Worm (Caenorhabditis elegans) whole organism, L1 larva: ENCODE measurements around the gene mth-2.

Experiments
- C16A3.4 ChIP-seq: fragments of 150-350 bp; optimal IDR thresholded peaks from 2 replicates; lab custom pipeline; 2014; ENCODE audit warnings: missing biosample characterization, missing genetic modification characterization
- aha-1 ChIP-seq: fragments of 150-350 bp; optimal IDR thresholded peaks from 2 replicates; lab custom pipeline; 2014; ENCODE audit warnings: missing biosample characterization, missing genetic modification characterization
- aly-2 ChIP-seq: fragments of 150-350 bp; optimal IDR thresholded peaks from 2 replicates; lab custom pipeline; 2014; ENCODE audit warnings: missing biosample characterization, missing genetic modification characterization
- ama-1 ChIP-seq: fragments of 150-350 bp; optimal IDR thresholded peaks from 2 replicates; lab custom pipeline; 2014
- ceh-63 ChIP-seq: fragments of 200-800 bp; sonication (Bioruptor generic); optimal IDR thresholded peaks from 2 replicates; lab custom pipeline; 2018; ENCODE audit warnings: mild to moderate bottlenecking, missing genetic modification characterization, missing compliant biosample characterization
- dsc-1 ChIP-seq: sonication (generic microtip); optimal IDR thresholded peaks from 2 replicates; lab custom pipeline; 2016; ENCODE audit warnings: mild to moderate bottlenecking, missing genetic modification characterization, missing compliant biosample characterization
- efl-1 ChIP-seq, 4 experiments: fragments of 150-350 bp; optimal IDR thresholded peaks in 3 of 4; peaks in 1 of 4; 1 replicate in 1 of 4; 2 replicates in 3 of 4; lab custom pipeline; 2014; ENCODE audit warnings: missing biosample characterization in 2 of 4, missing genetic modification characterization in 2 of 4, missing genetic modification reagents in 2 of 4
- efl-3 ChIP-seq: fragments of 200-800 bp; sonication (Bioruptor generic); optimal IDR thresholded peaks from 2 replicates; lab custom pipeline; 2018; ENCODE audit warnings: mild to moderate bottlenecking, missing genetic modification characterization, missing compliant biosample characterization
- elt-3 ChIP-seq, 6 experiments: fragments of 150-350 bp in 1 of 6; sonication (generic microtip); optimal IDR thresholded peaks; 2 replicates each; lab custom pipeline; 2017 to 2018; ENCODE audit warnings: missing biosample characterization in 6 of 6, missing genetic modification characterization in 6 of 6, inconsistent platforms in 1 of 6
- ets-5 ChIP-seq: fragments of 200-800 bp; sonication (Bioruptor generic); IDR thresholded peaks from 2 replicates; pipeline ENCODE4 v1.3.6; 2022; ENCODE audit warnings: missing genetic modification characterization, missing compliant biosample characterization
- fkh-10 ChIP-seq: sonication (generic microtip); optimal IDR thresholded peaks from 2 replicates; lab custom pipeline; 2017; ENCODE audit warnings: missing biosample characterization, missing genetic modification reagents, missing genetic modification characterization
- hlh-17 ChIP-seq: fragments of 200-800 bp; sonication (Bioruptor generic); optimal IDR thresholded peaks from 2 replicates; lab custom pipeline; 2018; ENCODE audit warnings: missing genetic modification characterization, mild to moderate bottlenecking, missing compliant biosample characterization, moderate library complexity, borderline replicate concordance
- lin-13 ChIP-seq: fragments of 150-350 bp; optimal IDR thresholded peaks from 2 replicates; lab custom pipeline; 2014; ENCODE audit warnings: missing biosample characterization, missing genetic modification reagents, missing genetic modification characterization
- lin-35 ChIP-seq, 2 experiments: fragments of 150-350 bp; optimal IDR thresholded peaks; 2 replicates each; lab custom pipeline; 2014; ENCODE audit warnings: missing biosample characterization in 2 of 2, missing genetic modification characterization in 2 of 2, missing genetic modification reagents in 2 of 2
- lin-39 ChIP-seq: fragments of 150-350 bp; optimal IDR thresholded peaks from 2 replicates; lab custom pipeline; 2014; ENCODE audit warnings: missing biosample characterization, missing genetic modification reagents, missing genetic modification characterization
- mab-9 ChIP-seq: fragments of 200-800 bp; sonication (Bioruptor generic); IDR thresholded peaks from 2 replicates; pipeline ENCODE4 v1.3.6; 2022; ENCODE audit warnings: missing genetic modification reagents, missing genetic modification characterization, missing compliant biosample characterization
- mep-1 ChIP-seq: fragments of 150-350 bp; optimal IDR thresholded peaks from 2 replicates; lab custom pipeline; 2014; ENCODE audit warnings: missing biosample characterization, missing genetic modification characterization
- nhr-11 ChIP-seq: fragments of 150-350 bp; optimal IDR thresholded peaks from 2 replicates; lab custom pipeline; 2014; ENCODE audit warnings: missing biosample characterization, missing genetic modification characterization
- nhr-237 ChIP-seq: fragments of 150-350 bp; optimal IDR thresholded peaks from 2 replicates; lab custom pipeline; 2014; ENCODE audit warnings: missing biosample characterization, missing genetic modification characterization
- nhr-28 ChIP-seq: fragments of 150-350 bp; optimal IDR thresholded peaks from 2 replicates; lab custom pipeline; 2014; ENCODE audit warnings: missing biosample characterization, missing genetic modification characterization
- nhr-71 ChIP-seq: sonication (generic microtip); optimal IDR thresholded peaks from 2 replicates; lab custom pipeline; 2016; ENCODE audit warnings: mild to moderate bottlenecking, missing genetic modification characterization, moderate library complexity, missing compliant biosample characterization
- nhr-76 ChIP-seq: sonication (generic microtip); optimal IDR thresholded peaks from 2 replicates; lab custom pipeline; 2017; ENCODE audit warnings: missing biosample characterization, missing genetic modification characterization
- nhr-85 ChIP-seq: sonication (generic microtip); peaks from one replicate; lab custom pipeline; 2016; ENCODE audit warnings: missing genetic modification characterization, inconsistent platforms, missing compliant biosample characterization
- pag-3 ChIP-seq: sonication (generic microtip); optimal IDR thresholded peaks from 2 replicates; lab custom pipeline; 2017; ENCODE audit warnings: missing genetic modification characterization, mild to moderate bottlenecking, missing compliant biosample characterization, antibody characterized with exemption, borderline replicate concordance; ENCODE audit not compliant: insufficient read depth
- snu-23 ChIP-seq: sonication (generic microtip); optimal IDR thresholded peaks from 2 replicates; lab custom pipeline; 2016; ENCODE audit warnings: missing genetic modification characterization, missing compliant biosample characterization
- sptf-1 ChIP-seq: fragments of 150-350 bp; optimal IDR thresholded peaks from 2 replicates; lab custom pipeline; 2014; ENCODE audit warnings: missing biosample characterization, missing genetic modification characterization
- swsn-7 ChIP-seq: sonication (generic microtip); optimal IDR thresholded peaks from 2 replicates; lab custom pipeline; 2016; ENCODE audit warnings: missing genetic modification characterization, missing compliant biosample characterization
- unc-98 ChIP-seq: fragments of 200-800 bp; sonication (Bioruptor generic); IDR thresholded peaks from 2 replicates; pipeline ENCODE4 v1.3.6; 2022; ENCODE audit warnings: missing genetic modification characterization, missing compliant biosample characterization
- vab-15 ChIP-seq: sonication (generic microtip); optimal IDR thresholded peaks from 2 replicates; lab custom pipeline; 2017; ENCODE audit warnings: missing genotype, mild to moderate bottlenecking, missing genetic modification characterization, missing compliant biosample characterization
- zip-4 ChIP-seq: fragments of 200-800 bp; sonication (Bioruptor generic); optimal IDR thresholded peaks from 2 replicates; lab custom pipeline; 2018; ENCODE audit warnings: mild to moderate bottlenecking, missing genetic modification characterization, moderate library complexity, missing compliant biosample characterization
- ztf-11 ChIP-seq, 2 experiments: sonication (generic microtip); optimal IDR thresholded peaks; 2 replicates each; lab custom pipeline; 2016 to 2017; ENCODE audit warnings: missing genetic modification characterization in 2 of 2, missing biosample characterization in 1 of 2, missing compliant biosample characterization in 1 of 2

mth-2 gene

ce11 chrII:4228112-4228770 lies 34.1 kb upstream of the mth-2 start:
- TF ChIP-seq mep-1 (tag; lab: Kevin White, UChicago) = no peak
- no peak for TF ChIP-seq efl-1 (optimal IDR thresholded peaks at IDR 0.05; lab: Kevin White, UChicago)
- TF ChIP-seq efl-1 (GFP tag; optimal IDR thresholded peaks at IDR 0.05 in 1 of 2; lab: Kevin White, UChicago) = peak in 1 of 2 experiments; percentile 72

ce11 chrII:4226598-4227096 lies 32.5 kb upstream of the mth-2 start, which contains the start of gene C16A11.4:
Gene C16A11.4, plus strand, starts transcription at chrII:4227046.
- TF ChIP-seq C16A3.4 (no peak), sptf-1 (no peak), ztf-11 (tag; optimal IDR thresholded peaks at IDR 0.05; lab: Kevin White, UChicago) (no peak)

ce11 chrII:4222983-4223382 lies 28.9 kb upstream of the mth-2 start, which contains the start of gene C16A11.5:
Gene C16A11.5, plus strand, starts transcription at chrII:4223305.
- TF ChIP-seq unc-98 (GFP tag; lab: Robert Waterston, UW) (no peak), efl-1 (optimal IDR thresholded peaks at IDR 0.05; lab: Kevin White, UChicago) (no peak), efl-1 (GFP tag; optimal IDR thresholded peaks at IDR 0.05 in 1 of 2; lab: Kevin White, UChicago) (peak in 1 of 2 experiments; percentile 75)

ce11 chrII:4222469-4222868 lies 28.4 kb upstream of the mth-2 start:
- no peak for TF ChIP-seq nhr-76
- no peak for TF ChIP-seq zip-4 (GFP tag; lab: Kevin White, UChicago)
- TF ChIP-seq pag-3 (tag; lab: Kevin White, UChicago) = no peak
- no peak for TF ChIP-seq ets-5 (GFP tag; lab: Robert Waterston, UW)
- TF ChIP-seq aha-1 (tag; lab: Kevin White, UChicago) = no peak
- no peak for TF ChIP-seq efl-3 (GFP tag; lab: Kevin White, UChicago)
- TF ChIP-seq, all 84 proteins: peak for 0

- TF ChIP-seq pag-3 (tag; lab: Kevin White, UChicago) (no peak), ama-1 (lab: Kevin White, UChicago) (no peak), aly-2 (tag; lab: Kevin White, UChicago) (no peak), zip-4 (GFP tag; lab: Kevin White, UChicago) (no peak), mab-9 (GFP tag; lab: Robert Waterston, UW) (no peak), ets-5 (GFP tag; lab: Robert Waterston, UW) (no peak), nhr-28 (no peak), vab-15 (tag; lab: Kevin White, UChicago) (no peak), ztf-11 (tag; optimal IDR thresholded peaks at IDR 0.05; lab: Kevin White, UChicago) (no peak), fkh-10 (GFP tag; lab: Kevin White, UChicago) (no peak), lin-35 (GFP tag; optimal IDR thresholded peaks at IDR 0.05; lab: Kevin White, UChicago) (no peak), mep-1 (tag; lab: Kevin White, UChicago) (no peak), elt-3 (tag; optimal IDR thresholded peaks at IDR 0.05; lab: Kevin White, UChicago) (no peak), C16A3.4 (no peak), lin-13 (GFP tag; lab: Kevin White, UChicago) (no peak), nhr-237 (tag; lab: Kevin White, UChicago) (no peak), nhr-71 (no peak)
Observed at ce11 chrII:4219062-4219461, 24.9 kb upstream of the mth-2 start, which contains the start of gene F31D5.1. Gene F31D5.1, plus strand, starts transcription at chrII:4219362.

- no peak for TF ChIP-seq dsc-1 (tag; lab: Kevin White, UChicago)
- TF ChIP-seq lin-39 = no peak
- TF ChIP-seq snu-23 (GFP tag; lab: Kevin White, UChicago) = no peak
- no peak for TF ChIP-seq nhr-11 (tag; lab: Kevin White, UChicago)
- no peak for TF ChIP-seq hlh-17 (GFP tag; lab: Kevin White, UChicago)
- no peak for TF ChIP-seq mab-9 (GFP tag; lab: Robert Waterston, UW)
- TF ChIP-seq nhr-85 (tag; lab: Kevin White, UChicago) = no peak
- TF ChIP-seq ceh-63 (GFP tag; lab: Kevin White, UChicago) = no peak
- TF ChIP-seq C16A3.4 = no peak
- TF ChIP-seq swsn-7 = no peak
Observed at ce11 chrII:4215318-4215717, 21.2 kb upstream of the mth-2 start, which contains the start of gene F31D5.2. Gene F31D5.2, plus strand, starts transcription at chrII:4215618.
